Fruit fly (Drosophila melanogaster) whole organism, pupa: Measurements from ENCODE around the gene CG34174.

Experiments used
- CG10348 ChIP-seq: fragments of 200-800 bp; sonication (Bioruptor generic); IDR thresholded peaks from 2 replicates; pipeline ENCODE4 v1.3.6; 2022; ENCODE audit warnings: missing biosample characterization, missing genetic modification characterization
- CG12605 ChIP-seq: fragments of 200-800 bp; sonication (Bioruptor generic); IDR thresholded peaks from 2 replicates; pipeline ENCODE4 v1.3.6; 2022; ENCODE audit warnings: missing biosample characterization, missing genetic modification characterization
- CG13204 ChIP-seq: fragments of 200-800 bp; sonication (Bioruptor generic); optimal IDR thresholded peaks from 2 replicates; lab custom pipeline; 2018; ENCODE audit warnings: missing biosample characterization, mild to moderate bottlenecking, missing genetic modification characterization, moderate library complexity
- CG14655 ChIP-seq: fragments of 200-800 bp; sonication (Bioruptor generic); optimal IDR thresholded peaks from 3 replicates; lab custom pipeline; 2017; ENCODE audit warnings: mild to moderate bottlenecking, missing biosample characterization, missing genetic modification reagents, missing genetic modification characterization
- CG15710 ChIP-seq: fragments of 200-800 bp; sonication (Bioruptor generic); optimal IDR thresholded peaks from 2 replicates; lab custom pipeline; 2018; ENCODE audit warnings: missing biosample characterization, mild to moderate bottlenecking, missing genetic modification characterization, moderate library complexity
- CG17806 ChIP-seq: fragments of 200-800 bp; sonication (Bioruptor generic); optimal IDR thresholded peaks from 2 replicates; lab custom pipeline; 2018; ENCODE audit warnings: missing biosample characterization, mild to moderate bottlenecking, missing genetic modification characterization, moderate library complexity
- CG32121 ChIP-seq: fragments of 200-800 bp; sonication (Bioruptor generic); IDR thresholded peaks from 2 replicates; pipeline ENCODE4 v1.3.6; 2022; ENCODE audit warnings: missing biosample characterization, missing genetic modification characterization
- CG34367 ChIP-seq: fragments of 200-800 bp; sonication (Bioruptor generic); optimal IDR thresholded peaks from 2 replicates; lab custom pipeline; 2018; ENCODE audit warnings: missing biosample characterization, mild to moderate bottlenecking, missing genetic modification characterization
- CG4496 ChIP-seq: fragments of 200-800 bp; sonication (Bioruptor generic); IDR thresholded peaks from 3 replicates; pipeline ENCODE4 v1.3.6; 2022; ENCODE audit warnings: missing biosample characterization, missing genetic modification characterization
- CG8159 ChIP-seq: fragments of 200-800 bp; sonication (Bioruptor generic); optimal IDR thresholded peaks from 3 replicates; lab custom pipeline; 2018; ENCODE audit warnings: missing biosample characterization, mild to moderate bottlenecking, missing genetic modification characterization, moderate library complexity
- CG8301 ChIP-seq: fragments of 200-800 bp; sonication (Bioruptor generic); optimal IDR thresholded peaks from 2 replicates; lab custom pipeline; 2018; ENCODE audit warnings: missing biosample characterization, mild to moderate bottlenecking, missing genetic modification characterization
- CG9948 ChIP-seq: fragments of 200-800 bp; sonication (Bioruptor generic); optimal IDR thresholded peaks from 2 replicates; lab custom pipeline; 2018; ENCODE audit warnings: missing biosample characterization, mild to moderate bottlenecking, missing genetic modification characterization, moderate library complexity
- D1 ChIP-seq: fragments of 200-800 bp; sonication (Bioruptor generic); optimal IDR thresholded peaks from 2 replicates; lab custom pipeline; 2018; ENCODE audit warnings: missing biosample characterization, mild to moderate bottlenecking, missing genetic modification characterization, moderate library complexity
- EcR ChIP-seq: fragments of 200-800 bp; sonication (Bioruptor generic); optimal IDR thresholded peaks from 3 replicates; lab custom pipeline; 2019; ENCODE audit warnings: missing biosample characterization, missing genetic modification characterization, mild to moderate bottlenecking, moderate library complexity, missing genetic modification reagents
- Ets98B ChIP-seq: fragments of 200-800 bp; sonication (Bioruptor generic); IDR thresholded peaks from 2 replicates; pipeline ENCODE4 v1.3.6; 2022; ENCODE audit warnings: missing biosample characterization, missing genetic modification characterization
- Pif1A ChIP-seq: fragments of 200-800 bp; sonication (Bioruptor generic); optimal IDR thresholded peaks from 3 replicates; lab custom pipeline; 2016; ENCODE audit warnings: missing biosample characterization, missing genetic modification characterization
- Pif1B ChIP-seq: fragments of 200-800 bp; sonication (Bioruptor generic); optimal IDR thresholded peaks from 3 replicates; lab custom pipeline; 2016; ENCODE audit warnings: missing biosample characterization, missing genetic modification characterization
- Snoo ChIP-seq: fragments of 200-800 bp; sonication (Bioruptor generic); optimal IDR thresholded peaks from 3 replicates; lab custom pipeline; 2017; ENCODE audit warnings: missing biosample characterization, mild to moderate bottlenecking, missing genetic modification characterization, inconsistent platforms
- fd96Ca ChIP-seq: fragments of 200-800 bp; sonication (Bioruptor generic); IDR thresholded peaks from 3 replicates; pipeline ENCODE4 v1.3.6; 2022; ENCODE audit warnings: missing biosample characterization, missing genetic modification characterization
- gl ChIP-seq: fragments of 200-800 bp; sonication (Bioruptor generic); optimal IDR thresholded peaks from 2 replicates; lab custom pipeline; 2018; ENCODE audit warnings: missing biosample characterization, mild to moderate bottlenecking, missing genetic modification characterization
- rn ChIP-seq: fragments of 200-800 bp; sonication (Bioruptor generic); IDR thresholded peaks from 2 replicates; pipeline ENCODE4 v1.3.6; 2022; ENCODE audit warnings: missing biosample characterization, missing genetic modification characterization

Gene CG34174

dm6 chr2L:2252745-2253144 is 38.7 kb downstream of the CG34174 start, which contains the start of gene CG17234:
CG17234 (plus strand) TSS chr2L:2253045.
- TF ChIP-seq CG15710 (tag; lab: Kevin White, UChicago): no peak
- no peak for TF ChIP-seq Pif1B
- TF ChIP-seq CG13204 (GFP tag; lab: Kevin White, UChicago): no peak
- TF ChIP-seq CG10348 (GFP tag; lab: Robert Waterston, UW): no peak
- TF ChIP-seq D1 (tag; lab: Kevin White, UChicago): no peak
- TF ChIP-seq EcR: no peak
- TF ChIP-seq Ets98B (GFP tag; lab: Robert Waterston, UW): no peak
- TF ChIP-seq CG34367: no peak
- no peak for TF ChIP-seq CG8159
- no peak for TF ChIP-seq CG32121 (GFP tag; lab: Robert Waterston, UW)
- no peak for TF ChIP-seq CG17806 (tag; lab: Kevin White, UChicago)
- no peak for TF ChIP-seq CG14655
- TF ChIP-seq CG4496 (GFP tag; lab: Robert Waterston, UW): no peak
- no peak for TF ChIP-seq Pif1A (GFP tag; lab: Kevin White, UChicago)
- no peak for TF ChIP-seq rn (GFP tag; lab: Robert Waterston, UW)
- TF ChIP-seq gl: no peak
- no peak for TF ChIP-seq Snoo
- TF ChIP-seq CG8301: no peak
- TF ChIP-seq CG9948: no peak
- no peak for TF ChIP-seq CG12605 (GFP tag; lab: Robert Waterston, UW)

- TF ChIP-seq fd96Ca (GFP tag; lab: Robert Waterston, UW) (no peak), CG9948 (no peak), Ets98B (GFP tag; lab: Robert Waterston, UW) (no peak), CG4496 (GFP tag; lab: Robert Waterston, UW) (no peak)
These were observed 40.9 kb downstream of the CG34174 start, which contains the start of gene Send1 for dm6 chr2L:2254950-2255349. Send1 (minus strand) TSS chr2L:2255050.

DNA sequence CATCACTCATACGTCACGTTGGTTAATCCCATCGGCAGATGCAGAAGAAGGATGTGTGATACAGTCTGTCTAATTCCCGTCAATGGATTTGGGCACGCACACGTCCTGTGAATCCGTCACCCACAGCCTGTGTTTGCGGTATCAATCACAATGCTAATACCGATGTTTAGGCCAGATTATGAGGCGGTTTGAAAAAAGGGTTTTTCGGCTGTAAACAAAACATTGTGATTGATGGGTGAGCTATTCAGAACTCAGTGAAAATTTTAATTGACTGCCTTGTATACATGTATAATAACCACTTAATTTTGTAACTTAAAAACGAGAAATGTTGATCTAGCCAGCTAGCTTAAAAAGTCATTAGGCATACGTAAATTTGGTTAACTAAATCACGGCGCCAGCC is 49.1 kb downstream of the CG34174 start, which contains the start of gene CG4270:
Gene CG4270, plus strand, starts transcription at position 301 of the 400 bp plus-strand sequence.
- TF ChIP-seq Snoo: no peak
- TF ChIP-seq CG4496 (GFP tag; lab: Robert Waterston, UW): no peak
- TF ChIP-seq Pif1B: no peak
